Fruit fly (Drosophila melanogaster): ENCODE measurements around the gene Alp9.

DNA sequence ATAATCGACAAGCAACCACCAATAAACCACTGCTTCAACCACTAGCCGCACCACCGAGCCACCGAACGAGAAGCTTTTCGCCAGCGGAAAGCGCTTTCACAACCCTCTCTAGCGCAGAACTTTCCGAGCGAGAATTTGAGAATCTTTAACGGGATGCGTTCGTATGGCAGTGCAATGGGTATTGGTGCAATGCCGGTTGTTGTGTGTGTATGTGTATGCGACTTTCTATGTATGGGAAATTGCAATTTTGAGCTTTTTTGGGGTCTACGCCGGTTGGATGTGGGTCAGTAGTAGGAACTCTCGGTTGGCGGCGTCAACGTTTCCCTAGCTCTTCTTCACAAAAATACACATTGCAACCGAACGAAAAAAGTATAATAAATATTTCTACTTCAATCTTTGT, 47.5 kb downstream of the Alp9 start:
- TF ChIP-seq CG8301 (tag; optimal IDR thresholded peaks at IDR 0.05) = no peak
- no peak for TF ChIP-seq CG9948 (tag; optimal IDR thresholded peaks at IDR 0.05)
- no peak for TF ChIP-seq CG32121 (GFP tag; IDR thresholded peaks at IDR 0.05)
- TF ChIP-seq gl (tag; optimal IDR thresholded peaks at IDR 0.05) = no peak
- TF ChIP-seq CG4496 (GFP tag; IDR thresholded peaks at IDR 0.05) = no peak
- no peak for TF ChIP-seq CG34367 (tag; optimal IDR thresholded peaks at IDR 0.05)
- TF ChIP-seq CG17806 (tag; optimal IDR thresholded peaks at IDR 0.05) = no peak
